Worm (Caenorhabditis elegans) whole organism, early embryonic: ENCODE measurements around the gene ttm-1.

ENCODE experiments used
- B0310.2 ChIP-seq: sonication (generic microtip); optimal IDR thresholded peaks from 2 replicates; lab custom pipeline; 2016; ENCODE audit warnings: mild to moderate bottlenecking, missing genetic modification characterization, missing compliant biosample characterization
- F13C5.2 ChIP-seq: sonication (generic microtip); optimal IDR thresholded peaks from 2 replicates; lab custom pipeline; 2017; ENCODE audit warnings: mild to moderate bottlenecking, missing genetic modification characterization, inconsistent platforms, missing compliant biosample characterization
- aly-1 ChIP-seq: sonication (generic microtip); optimal IDR thresholded peaks from 2 replicates; lab custom pipeline; 2016; ENCODE audit warnings: missing genetic modification characterization, missing compliant biosample characterization
- ama-1 ChIP-seq: fragments of 150-350 bp; optimal IDR thresholded peaks from 2 replicates; lab custom pipeline; 2014
- ceh-13 ChIP-seq: fragments of 200-800 bp; sonication (Bioruptor generic); optimal IDR thresholded peaks from 2 replicates; lab custom pipeline; 2018; ENCODE audit warnings: mild to moderate bottlenecking, missing genetic modification characterization, missing compliant biosample characterization
- ceh-36 ChIP-seq: sonication (generic microtip); optimal IDR thresholded peaks from 2 replicates; lab custom pipeline; 2016; ENCODE audit warnings: missing genetic modification characterization, inconsistent platforms, missing compliant biosample characterization
- ets-7 ChIP-seq: sonication (generic microtip); optimal IDR thresholded peaks from 2 replicates; lab custom pipeline; 2016; ENCODE audit warnings: missing genotype, missing genetic modification characterization, missing compliant biosample characterization
- flt-1 ChIP-seq: fragments of 200-800 bp; sonication (Bioruptor generic); IDR thresholded peaks from 2 replicates; pipeline ENCODE4 v1.3.6; 2022; ENCODE audit warnings: missing genetic modification characterization, missing compliant biosample characterization
- hmbx-1 ChIP-seq: sonication (generic microtip); optimal IDR thresholded peaks from 2 replicates; lab custom pipeline; 2016; ENCODE audit warnings: mild to moderate bottlenecking, missing genetic modification characterization, missing compliant biosample characterization
- hmg-4 ChIP-seq: fragments of 200-800 bp; sonication (Bioruptor generic); optimal IDR thresholded peaks from 2 replicates; lab custom pipeline; 2018; ENCODE audit warnings: mild to moderate bottlenecking, missing genetic modification characterization, missing compliant biosample characterization
- hnd-1 ChIP-seq: sonication (generic microtip); optimal IDR thresholded peaks from 2 replicates; lab custom pipeline; 2016; ENCODE audit warnings: missing genetic modification characterization, missing compliant biosample characterization
- pes-1 ChIP-seq: fragments of 200-800 bp; sonication (Bioruptor generic); IDR thresholded peaks from 2 replicates; pipeline ENCODE4 v1.3.6; 2022; ENCODE audit warnings: missing genetic modification reagents, missing genetic modification characterization, missing compliant biosample characterization
- scrt-1 ChIP-seq: fragments of 200-800 bp; sonication (Bioruptor generic); IDR thresholded peaks from 2 replicates; pipeline ENCODE4 v1.3.6; 2022; ENCODE audit warnings: missing genetic modification characterization, missing compliant biosample characterization
- sea-1 ChIP-seq: fragments of 200-800 bp; sonication (Bioruptor generic); conservative IDR thresholded peaks from 2 replicates; pipeline ENCODE4 v1.3.6; 2022; ENCODE audit warnings: missing genetic modification characterization, missing compliant biosample characterization
- tbx-11 ChIP-seq: fragments of 200-800 bp; sonication (Bioruptor generic); IDR thresholded peaks from 2 replicates; pipeline ENCODE4 v1.3.6; 2022; ENCODE audit warnings: missing genetic modification characterization, missing compliant biosample characterization
- tbx-37 ChIP-seq: fragments of 200-800 bp; sonication (Bioruptor generic); conservative IDR thresholded peaks from 2 replicates; pipeline ENCODE4 v1.3.6; 2022; ENCODE audit warnings: missing genetic modification reagents, missing genetic modification characterization, missing compliant biosample characterization
- tra-4 ChIP-seq: sonication (generic microtip); optimal IDR thresholded peaks from 2 replicates; lab custom pipeline; 2017; ENCODE audit warnings: missing genetic modification characterization, missing compliant biosample characterization

ttm-1 gene

ce11 chrIII:12977559-12977958, 10.8 kb upstream of the ttm-1 start, which contains the start of gene ZK1010.2:
TSS of gene ZK1010.2 (minus strand) at chrIII:12977862.
- TF ChIP-seq hmg-4 (GFP tag; lab: Kevin White, UChicago) (no peak), ceh-13 (GFP tag; lab: Kevin White, UChicago) (no peak), sea-1 (GFP tag; lab: Robert Waterston, UW) (no peak), tbx-37 (GFP tag; lab: Robert Waterston, UW) (no peak), F13C5.2 (tag; lab: Kevin White, UChicago) (no peak), hmbx-1 (tag; lab: Kevin White, UChicago) (no peak), tra-4 (no peak), hnd-1 (tag; lab: Kevin White, UChicago) (no peak), ceh-36 (tag; lab: Kevin White, UChicago) (no peak), ets-7 (tag; lab: Kevin White, UChicago) (no peak), flt-1 (GFP tag; lab: Robert Waterston, UW) (no peak), aly-1 (tag; lab: Kevin White, UChicago) (no peak), B0310.2 (tag; lab: Kevin White, UChicago) (no peak), scrt-1 (GFP tag; lab: Robert Waterston, UW) (no peak), tbx-11 (GFP tag; lab: Robert Waterston, UW) (no peak), pes-1 (GFP tag; lab: Robert Waterston, UW) (no peak), ama-1 (no peak)

ce11 chrIII:12972398-12972797, 5.6 kb upstream of the ttm-1 start, which contains the start of gene bckd-1A:
TSS of gene bckd-1A (minus strand) at chrIII:12972498.
- no peak for TF ChIP-seq tbx-37 (GFP tag; lab: Robert Waterston, UW)
- TF ChIP-seq scrt-1 (GFP tag; lab: Robert Waterston, UW) = no peak
- no peak for TF ChIP-seq B0310.2 (tag; lab: Kevin White, UChicago)
- no peak for TF ChIP-seq ceh-13 (GFP tag; lab: Kevin White, UChicago)
- TF ChIP-seq hmg-4 (GFP tag; lab: Kevin White, UChicago) = no peak
- TF ChIP-seq ets-7 (tag; lab: Kevin White, UChicago) = no peak
- TF ChIP-seq sea-1 (GFP tag; lab: Robert Waterston, UW) = no peak
- no peak for TF ChIP-seq tbx-11 (GFP tag; lab: Robert Waterston, UW)
- TF ChIP-seq ceh-36 (tag; lab: Kevin White, UChicago) = no peak
- no peak for TF ChIP-seq ama-1
- no peak for TF ChIP-seq hmbx-1 (tag; lab: Kevin White, UChicago)
- TF ChIP-seq tra-4 = no peak

ce11 chrIII:12971828-12972379, 5.1 kb upstream of the ttm-1 start:
- no peak for TF ChIP-seq hmbx-1 (tag; lab: Kevin White, UChicago)
- no peak for TF ChIP-seq ets-7 (tag; lab: Kevin White, UChicago)
- no peak for TF ChIP-seq B0310.2 (tag; lab: Kevin White, UChicago)
- no peak for TF ChIP-seq tbx-37 (GFP tag; lab: Robert Waterston, UW)
- no peak for TF ChIP-seq scrt-1 (GFP tag; lab: Robert Waterston, UW)
- TF ChIP-seq F13C5.2 (tag; lab: Kevin White, UChicago) = no peak

ce11 chrIII:12968330-12968729, 1.5 kb upstream of the ttm-1 start:
- no peak for TF ChIP-seq aly-1 (tag; lab: Kevin White, UChicago)
- no peak for TF ChIP-seq F13C5.2 (tag; lab: Kevin White, UChicago)
- no peak for TF ChIP-seq B0310.2 (tag; lab: Kevin White, UChicago)
- TF ChIP-seq ets-7 (tag; lab: Kevin White, UChicago) = no peak
- no peak for TF ChIP-seq hmg-4 (GFP tag; lab: Kevin White, UChicago)
- TF ChIP-seq ceh-13 (GFP tag; lab: Kevin White, UChicago) = no peak
- no peak for TF ChIP-seq flt-1 (GFP tag; lab: Robert Waterston, UW)

ce11 chrIII:12967437-12968043, 745 bp upstream of the ttm-1 start:
- TF ChIP-seq pes-1 (GFP tag; lab: Robert Waterston, UW) (no peak), hmbx-1 (tag; lab: Kevin White, UChicago) (no peak), hnd-1 (tag; lab: Kevin White, UChicago) (no peak), B0310.2 (tag; lab: Kevin White, UChicago) (no peak), tra-4 (no peak), hmg-4 (GFP tag; lab: Kevin White, UChicago) (no peak), ceh-13 (GFP tag; lab: Kevin White, UChicago) (no peak), F13C5.2 (tag; lab: Kevin White, UChicago) (no peak), flt-1 (GFP tag; lab: Robert Waterston, UW) (no peak), ceh-36 (tag; lab: Kevin White, UChicago) (no peak), scrt-1 (GFP tag; lab: Robert Waterston, UW) (no peak), sea-1 (GFP tag; lab: Robert Waterston, UW) (no peak), aly-1 (tag; lab: Kevin White, UChicago) (no peak)

DNA sequence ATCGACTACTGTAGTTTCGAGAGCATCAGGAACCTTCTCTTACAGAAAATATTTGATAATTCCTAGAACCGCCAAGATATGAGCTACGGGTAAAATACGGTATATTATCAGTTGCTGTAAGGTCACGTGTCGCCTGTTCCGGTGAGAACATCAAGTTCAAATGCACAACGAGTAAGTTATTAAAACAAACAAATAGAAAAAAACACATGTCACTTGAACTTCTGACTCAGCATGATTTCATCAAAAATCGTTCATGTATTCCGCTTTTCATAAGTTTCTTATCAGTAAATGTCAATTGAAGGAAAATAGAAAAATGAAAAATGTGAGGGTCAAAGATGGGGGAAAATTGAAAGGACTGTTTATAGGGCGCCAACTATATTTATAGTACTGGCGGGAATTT, 6.1 kb downstream of the ttm-1 start:
- TF ChIP-seq hnd-1 (tag; lab: Kevin White, UChicago) (no peak), hmg-4 (GFP tag; lab: Kevin White, UChicago) (no peak), tbx-11 (GFP tag; lab: Robert Waterston, UW) (no peak), ama-1 (no peak), hmbx-1 (tag; lab: Kevin White, UChicago) (no peak), aly-1 (tag; lab: Kevin White, UChicago) (no peak), ceh-36 (tag; lab: Kevin White, UChicago) (no peak), B0310.2 (tag; lab: Kevin White, UChicago) (no peak), ceh-13 (GFP tag; lab: Kevin White, UChicago) (no peak), flt-1 (GFP tag; lab: Robert Waterston, UW) (no peak), ets-7 (tag; lab: Kevin White, UChicago) (no peak), pes-1 (GFP tag; lab: Robert Waterston, UW) (no peak), scrt-1 (GFP tag; lab: Robert Waterston, UW) (no peak), tbx-37 (GFP tag; lab: Robert Waterston, UW) (no peak), tra-4 (no peak), F13C5.2 (tag; lab: Kevin White, UChicago) (no peak), sea-1 (GFP tag; lab: Robert Waterston, UW) (no peak)
